Fruit fly (Drosophila melanogaster): Measurements from ENCODE around the gene CG34347.

Gene CG34347

DNA sequence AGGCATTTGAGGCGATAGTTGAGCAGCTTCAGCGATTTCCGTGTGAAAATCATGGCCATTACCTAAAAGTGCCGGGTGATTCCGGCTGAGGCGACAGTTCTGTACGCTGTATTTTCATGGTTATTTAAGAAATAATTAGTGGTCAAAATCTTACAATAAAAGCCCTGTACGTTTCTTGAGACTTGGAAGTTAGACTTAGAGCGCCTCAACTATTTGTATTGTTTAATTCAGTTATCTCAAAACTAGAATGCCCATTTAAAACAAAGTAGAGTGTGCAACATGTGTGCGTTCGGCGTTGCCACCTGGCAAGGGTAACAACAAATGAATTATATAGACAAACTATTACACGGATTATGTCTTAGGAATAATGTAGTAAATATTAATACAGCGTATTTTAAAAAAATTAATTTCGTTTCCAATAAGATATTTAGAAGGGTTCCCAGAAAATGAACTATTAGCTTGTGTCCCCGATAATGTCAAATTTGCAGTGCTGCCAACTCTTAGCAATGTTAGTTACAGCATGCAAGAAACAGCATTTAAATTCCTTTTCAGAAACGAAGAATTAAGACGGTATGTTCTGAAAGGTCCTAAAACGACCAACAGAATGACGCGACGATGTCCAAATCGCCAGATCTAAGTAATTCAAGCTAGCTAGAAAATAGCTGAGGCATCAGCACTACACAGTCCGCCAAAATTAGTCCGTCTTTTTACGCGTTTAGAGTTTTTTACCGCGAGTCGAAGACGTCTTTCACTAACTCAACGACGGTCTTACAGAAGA, 93.7 kb downstream of the CG34347 start, which contains the start of gene Gprk2 (continued):
- TF ChIP-seq CG6163 (GFP tag; IDR thresholded peaks at IDR 0.05) (peak; percentile 100), pdm3 (GFP tag; optimal IDR thresholded peaks at IDR 0.05) (peak; percentile 100), CG6854 (GFP tag; optimal IDR thresholded peaks at IDR 0.05) (peak; percentile 100), Hr39 (GFP tag; optimal IDR thresholded peaks at IDR 0.05) (peak; percentile 100), CG11294 (GFP tag; IDR thresholded peaks at IDR 0.05) (peak; percentile 100), Ets96B (tag; optimal IDR thresholded peaks at IDR 0.05) (peak; percentile 100), ss (GFP tag; optimal IDR thresholded peaks at IDR 0.05) (peak; percentile 99 to 100), spab (GFP tag; optimal IDR thresholded peaks at IDR 0.05) (peak; percentile 100), Eip93F (GFP tag; optimal IDR thresholded peaks at IDR 0.05) (peak; percentile 100), Met (GFP tag; optimal IDR thresholded peaks at IDR 0.05) (peak; percentile 100)

DNA sequence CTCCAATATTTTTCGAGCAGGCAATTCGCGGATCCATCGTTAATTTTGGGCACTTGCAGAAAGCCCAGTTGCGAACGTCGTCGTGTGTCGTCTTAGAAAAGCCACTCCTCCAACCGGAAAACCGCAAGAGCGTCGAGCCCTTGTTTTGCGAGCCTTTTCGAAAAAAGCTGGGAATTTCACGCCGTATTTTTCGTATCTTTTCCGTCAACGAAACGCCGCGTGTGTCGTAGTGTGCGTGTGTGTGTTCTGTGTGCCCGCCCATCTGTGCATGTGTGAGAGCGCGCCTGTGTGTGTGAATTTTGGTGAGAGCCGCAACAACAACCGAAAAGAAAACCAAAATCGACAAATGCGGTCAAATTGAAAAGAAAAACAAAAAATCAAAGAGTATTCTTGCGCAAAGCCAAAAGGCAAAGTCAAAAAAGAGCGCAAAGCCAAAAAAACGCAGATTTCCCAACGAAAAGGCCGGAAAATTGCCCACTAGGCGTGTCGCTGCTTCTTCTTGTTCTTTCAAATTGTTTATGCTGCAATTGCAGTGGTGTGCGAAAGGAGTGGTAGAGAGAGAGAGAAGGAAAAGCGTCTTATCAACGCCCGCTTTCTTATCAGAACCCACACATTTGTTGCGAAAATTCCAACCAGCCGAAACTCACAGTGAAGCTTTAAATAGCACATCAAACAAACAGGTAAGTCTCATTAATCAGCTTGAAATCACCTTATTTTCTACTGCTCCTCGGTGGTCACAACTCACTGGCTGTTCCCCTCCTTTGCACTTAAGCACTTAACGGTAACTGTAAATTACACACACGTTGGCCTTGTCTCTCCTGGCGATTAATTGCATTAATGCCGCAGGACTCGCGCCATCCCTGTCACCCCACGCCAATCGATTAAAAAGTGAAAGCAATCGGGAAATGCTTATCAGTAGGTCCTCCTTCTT, 94.6 kb downstream of the CG34347 start, which contains the start of gene PNPase:
TSS of gene PNPase (minus strand) at position 176 of the 931 bp plus-strand sequence.
- TF ChIP-seq eg (GFP tag; IDR thresholded peaks at IDR 0.05): peak; percentile 26; the same call in 1 of the 3 replicates
- TF ChIP-seq CG6854 (GFP tag; optimal IDR thresholded peaks at IDR 0.05): peak; percentile 44
- peak; percentile 65; the same call in 2 of the 3 replicates for TF ChIP-seq CG8119 (GFP tag; IDR thresholded peaks at IDR 0.05)
- TF ChIP-seq CG1621 (tag; optimal IDR thresholded peaks at IDR 0.05): peak; percentile 81
- peak; percentile 82 for TF ChIP-seq svp (GFP tag)
- TF ChIP-seq esn (GFP tag; optimal IDR thresholded peaks at IDR 0.05): no peak
- TF ChIP-seq CG6276 (GFP tag; optimal IDR thresholded peaks at IDR 0.05): peak; percentile 67
- peak in 1 of 2 experiments; percentile 32 for TF ChIP-seq ss (GFP tag; optimal IDR thresholded peaks at IDR 0.05)
- no peak for TF ChIP-seq Gug (GFP tag; IDR thresholded peaks at IDR 0.05)
- TF ChIP-seq CG10669 (GFP tag; optimal IDR thresholded peaks at IDR 0.05): no peak
- TF ChIP-seq Blimp-1 (GFP tag; optimal IDR thresholded peaks at IDR 0.05): peak; percentile 13
- no peak for TF ChIP-seq CG6792 (GFP tag; optimal IDR thresholded peaks at IDR 0.05)
- TF ChIP-seq CG15336 (GFP tag; IDR thresholded peaks at IDR 0.05): peak; percentile 64
- peak; percentile 30 for TF ChIP-seq CG9139 (GFP tag; optimal IDR thresholded peaks at IDR 0.05)
- no peak for TF ChIP-seq Eip93F (GFP tag; optimal IDR thresholded peaks at IDR 0.05)
- no peak for TF ChIP-seq Hr39 (GFP tag; optimal IDR thresholded peaks at IDR 0.05)
- TF ChIP-seq salr (GFP tag; optimal IDR thresholded peaks at IDR 0.05): no peak
- no peak for TF ChIP-seq Hr38 (GFP tag; optimal IDR thresholded peaks at IDR 0.05)
- TF ChIP-seq Ets21C (GFP tag; optimal IDR thresholded peaks at IDR 0.05): no peak
- peak; percentile 35 for TF ChIP-seq Eip78C (GFP tag)
- no peak for TF ChIP-seq CG7368 (GFP tag; optimal IDR thresholded peaks at IDR 0.05)
- peak; percentile 26 for TF ChIP-seq Sox102F (GFP tag; optimal IDR thresholded peaks at IDR 0.05)
- 0 out of 3 replicates have a peak, but pooled peaks have one; percentile 4 for TF ChIP-seq CG6163 (GFP tag; IDR thresholded peaks at IDR 0.05)

DNA sequence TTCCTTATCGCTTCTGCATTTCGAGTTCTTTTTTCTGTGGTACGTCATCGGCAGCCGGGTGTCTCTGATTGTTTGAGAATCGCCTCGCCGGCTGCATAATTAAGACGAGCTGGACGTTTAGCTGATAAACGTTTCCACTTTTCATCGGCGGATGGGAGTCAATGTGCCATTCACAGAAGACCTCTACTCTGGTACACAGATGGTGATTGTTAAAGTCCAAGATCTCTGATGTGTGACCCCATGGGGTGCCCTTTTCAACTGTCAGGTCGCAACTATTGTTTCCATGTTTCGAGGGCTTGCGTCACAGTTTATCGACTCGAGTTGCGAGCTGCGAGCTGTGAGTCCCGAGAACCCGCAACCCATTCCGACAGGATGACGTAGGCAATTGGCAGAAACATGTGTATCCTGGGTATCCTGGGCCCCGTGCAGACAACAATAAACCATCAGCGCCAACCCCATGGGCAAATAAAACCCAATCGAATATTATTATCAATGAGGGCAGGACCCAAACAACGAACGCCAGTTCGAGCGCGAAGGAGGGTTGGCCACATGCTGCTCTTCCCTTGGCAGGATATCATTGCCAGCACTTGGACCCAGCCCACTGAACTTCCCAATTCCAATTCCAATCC, 96.2 kb downstream of the CG34347 start:
- TF ChIP-seq svp (GFP tag): peak; percentile 97
- TF ChIP-seq CG6276 (GFP tag; optimal IDR thresholded peaks at IDR 0.05): no peak
- no peak for TF ChIP-seq CG11294 (GFP tag; IDR thresholded peaks at IDR 0.05)
- no peak for TF ChIP-seq topi (GFP tag; optimal IDR thresholded peaks at IDR 0.05)
- TF ChIP-seq CG6808 (GFP tag; optimal IDR thresholded peaks at IDR 0.05): peak; percentile 7
